Worm (Caenorhabditis elegans) whole organism, mixed stage, embryonic: Measurements from ENCODE around the gene R11D1.10.

Experiments used
- bed-3 ChIP-seq: fragments of 200-800 bp; sonication (Bioruptor generic); optimal IDR thresholded peaks from 3 replicates; lab custom pipeline; 2018; ENCODE audit warnings: mild to moderate bottlenecking, missing genetic modification characterization, moderate library complexity, missing compliant biosample characterization
- cnd-1 ChIP-seq: fragments of 200-800 bp; sonication (Bioruptor generic); optimal IDR thresholded peaks from 2 replicates; lab custom pipeline; 2018; ENCODE audit warnings: mild to moderate bottlenecking, missing genetic modification characterization, missing compliant biosample characterization
- elt-3 ChIP-seq: fragments of 150-350 bp; optimal IDR thresholded peaks from 2 replicates; lab custom pipeline; 2014; ENCODE audit warnings: missing biosample characterization, missing genetic modification characterization
- lin-13 ChIP-seq: fragments of 150-350 bp; optimal IDR thresholded peaks from 2 replicates; lab custom pipeline; 2014; ENCODE audit warnings: missing biosample characterization, missing genetic modification characterization
- mls-2 ChIP-seq: sonication (generic microtip); optimal IDR thresholded peaks from 2 replicates; lab custom pipeline; 2016; ENCODE audit warnings: mild to moderate bottlenecking, missing genetic modification characterization, moderate library complexity, missing compliant biosample characterization
- nhr-237 ChIP-seq: fragments of 150-350 bp; optimal IDR thresholded peaks from 2 replicates; lab custom pipeline; 2014; ENCODE audit warnings: missing biosample characterization, missing genetic modification characterization
- nhr-76 ChIP-seq: sonication (generic microtip); optimal IDR thresholded peaks from 2 replicates; lab custom pipeline; 2017; ENCODE audit warnings: missing biosample characterization, missing genetic modification characterization
- snpc-4 ChIP-seq: fragments of 150-350 bp; optimal IDR thresholded peaks from 2 replicates; lab custom pipeline; 2014; ENCODE audit warnings: missing biosample characterization, missing genetic modification characterization
- ztf-11 ChIP-seq: fragments of 150-350 bp; optimal IDR thresholded peaks from 2 replicates; lab custom pipeline; 2014; ENCODE audit warnings: missing biosample characterization, missing genetic modification characterization

DNA sequence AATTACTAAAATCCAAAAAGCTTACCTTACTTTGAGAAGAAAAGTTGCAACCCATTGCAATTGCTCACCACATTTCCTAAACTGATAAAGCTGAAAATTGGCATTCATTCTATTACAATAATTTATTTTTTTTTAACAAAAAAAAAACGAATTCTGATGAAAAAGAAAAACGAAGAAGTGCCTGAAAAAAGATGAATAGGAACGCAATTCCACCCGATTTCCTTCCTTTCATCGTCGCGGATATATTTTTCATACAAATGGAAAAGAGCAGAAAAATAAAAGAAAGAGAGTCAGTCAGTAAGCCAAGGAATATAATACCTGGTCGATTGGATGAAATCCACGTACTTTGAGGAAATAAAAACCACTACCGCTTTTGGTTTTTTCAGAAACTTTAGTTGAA, 25.5 kb downstream of the R11D1.10 start, which contains the start of gene gpa-13:
- TF ChIP-seq cnd-1 (tag; lab: Kevin White, UChicago) (no peak), nhr-237 (tag; lab: Kevin White, UChicago) (no peak), snpc-4 (tag; lab: Kevin White, UChicago) (no peak), lin-13 (tag; lab: Kevin White, UChicago) (no peak), nhr-76 (tag; lab: Kevin White, UChicago) (no peak), mls-2 (no peak), bed-3 (GFP tag; lab: Kevin White, UChicago) (no peak), elt-3 (tag; lab: Kevin White, UChicago) (no peak), ztf-11 (tag; lab: Kevin White, UChicago) (no peak)
